Worm (Caenorhabditis elegans) whole organism, L3 larva: ENCODE results near the gene srw-103.

Experiments used
- aly-2 ChIP-seq: fragments of 150-350 bp; optimal IDR thresholded peaks from 2 replicates; lab custom pipeline; 2014; ENCODE audit warnings: missing biosample characterization, missing genetic modification characterization
- ama-1 ChIP-seq: fragments of 150-350 bp; optimal IDR thresholded peaks from 2 replicates; lab custom pipeline; 2018
- daf-12 ChIP-seq: fragments of 150-350 bp; optimal IDR thresholded peaks from 2 replicates; lab custom pipeline; 2014; ENCODE audit warnings: missing biosample characterization, missing genetic modification reagents, missing genetic modification characterization
- egl-5 ChIP-seq: fragments of 150-350 bp; optimal IDR thresholded peaks from 2 replicates; lab custom pipeline; 2017; ENCODE audit warnings: missing biosample characterization, missing genetic modification reagents, missing genetic modification characterization, inconsistent platforms
- elt-2 ChIP-seq: sonication (generic microtip); optimal IDR thresholded peaks from 2 replicates; lab custom pipeline; 2016; ENCODE audit warnings: missing genetic modification reagents, mild to moderate bottlenecking, missing genetic modification characterization, missing compliant biosample characterization
- fkh-2 ChIP-seq: fragments of 150-350 bp; optimal IDR thresholded peaks from 2 replicates; lab custom pipeline; 2014; ENCODE audit warnings: missing biosample characterization, missing genetic modification reagents, missing genetic modification characterization
- lsy-12 ChIP-seq: sonication (generic microtip); optimal IDR thresholded peaks from 2 replicates; lab custom pipeline; 2016; ENCODE audit warnings: mild to moderate bottlenecking, missing genetic modification characterization, missing compliant biosample characterization
- mdl-1 ChIP-seq: fragments of 150-350 bp; optimal IDR thresholded peaks from 2 replicates; lab custom pipeline; 2014; ENCODE audit warnings: missing biosample characterization, missing genetic modification characterization
- nfya-1 ChIP-seq: sonication (generic microtip); optimal IDR thresholded peaks from 2 replicates; lab custom pipeline; 2017; ENCODE audit warnings: missing genetic modification characterization, mild to moderate bottlenecking, missing compliant biosample characterization, antibody characterized with exemption, moderate library complexity; ENCODE audit not compliant: insufficient read depth
- pha-4 ChIP-seq: fragments of 150-350 bp; optimal IDR thresholded peaks from 2 replicates; lab custom pipeline; 2014; ENCODE audit warnings: missing biosample characterization, missing genetic modification reagents, missing genetic modification characterization
- ztf-11 ChIP-seq: fragments of 150-350 bp; optimal IDR thresholded peaks from 2 replicates; lab custom pipeline; 2014; ENCODE audit warnings: missing biosample characterization, missing genetic modification characterization

The srw-103 gene

ce11 chrV:1756856-1757255 lies 39.9 kb downstream of the srw-103 start, which contains the start of gene clec-204:
clec-204 (plus strand) TSS chrV:1757156.
- TF ChIP-seq pha-4 (no peak), nfya-1 (no peak), elt-2 (tag; lab: Kevin White, UChicago) (peak; percentile 45)
- TF ChIP-seq, all 47 proteins: peak for 1

DNA sequence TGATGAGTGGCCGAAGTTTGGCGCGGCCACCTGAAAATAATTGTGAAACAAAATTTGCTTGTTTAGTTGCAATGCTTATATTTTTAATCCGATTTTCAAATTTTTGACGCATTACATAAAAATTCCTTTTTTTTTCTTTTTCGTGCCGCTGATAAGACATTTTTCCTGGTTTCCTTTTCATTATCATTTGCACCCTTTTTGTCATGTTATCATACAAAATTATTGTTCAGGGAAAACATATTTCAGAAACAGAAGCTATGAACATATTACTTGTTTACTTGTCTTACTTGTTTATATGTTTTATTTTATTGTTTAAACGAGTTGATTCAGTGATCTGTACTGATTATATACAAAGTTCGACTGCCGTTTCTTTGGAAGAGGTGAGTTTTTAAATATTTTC lies 43.7 kb downstream of the srw-103 start, which contains the start of gene clec-205:
TSS of gene clec-205 (plus strand) at position 212 of the 400 bp plus-strand sequence.
- TF ChIP-seq mdl-1 (no peak), elt-2 (tag; lab: Kevin White, UChicago) (peak; percentile 60)
- TF ChIP-seq, all 47 proteins: peak for 1

- TF ChIP-seq lsy-12 (tag; lab: Kevin White, UChicago) (no peak), fkh-2 (tag; lab: Kevin White, UChicago) (no peak), daf-12 (tag; lab: Kevin White, UChicago) (no peak), aly-2 (tag; lab: Kevin White, UChicago) (no peak), ama-1 (lab: Kevin White, UChicago) (no peak), ztf-11 (tag; lab: Kevin White, UChicago) (no peak), egl-5 (tag; lab: Kevin White, UChicago) (no peak)
Observed at ce11 chrV:1767427-1767826, 50.4 kb downstream of the srw-103 start.
